Worm (Caenorhabditis elegans) whole organism, L1 larva: ENCODE results near the gene vab-7.

Experiments
- C16A3.4 ChIP-seq: fragments of 150-350 bp; optimal IDR thresholded peaks from 2 replicates; lab custom pipeline; 2014; ENCODE audit warnings: missing biosample characterization, missing genetic modification characterization
- Y116A8C.19 ChIP-seq: sonication (generic microtip); optimal IDR thresholded peaks from 2 replicates; lab custom pipeline; 2016; ENCODE audit warnings: missing compliant biosample characterization, missing genetic modification characterization, borderline replicate concordance
- blmp-1 ChIP-seq: fragments of 150-350 bp; optimal IDR thresholded peaks from 2 replicates; lab custom pipeline; 2014; ENCODE audit warnings: missing biosample characterization, missing genetic modification characterization
- ces-1 ChIP-seq: fragments of 150-350 bp; optimal IDR thresholded peaks from 2 replicates; lab custom pipeline; 2014; ENCODE audit warnings: missing biosample characterization, missing genetic modification reagents, missing genetic modification characterization
- dpl-1 ChIP-seq, 3 experiments: fragments of 150-350 bp in 2 of 3; sonication (generic microtip) in 1 of 3; optimal IDR thresholded peaks; 2 replicates each; lab custom pipeline; 2014 to 2017; ENCODE audit warnings: missing biosample characterization in 3 of 3, missing genetic modification characterization in 3 of 3, missing genetic modification reagents in 3 of 3
- efl-1 ChIP-seq, 4 experiments: fragments of 150-350 bp; optimal IDR thresholded peaks in 3 of 4; peaks in 1 of 4; 1 replicate in 1 of 4; 2 replicates in 3 of 4; lab custom pipeline; 2014; ENCODE audit warnings: missing biosample characterization in 2 of 4, missing genetic modification characterization in 2 of 4, missing genetic modification reagents in 2 of 4
- elt-2 ChIP-seq: sonication (generic microtip); optimal IDR thresholded peaks from 2 replicates; lab custom pipeline; 2016; ENCODE audit warnings: missing genetic modification characterization, mild to moderate bottlenecking, inconsistent platforms, missing compliant biosample characterization, missing genetic modification reagents
- elt-3 ChIP-seq, 6 experiments: fragments of 150-350 bp in 1 of 6; sonication (generic microtip); optimal IDR thresholded peaks; 2 replicates each; lab custom pipeline; 2017 to 2018; ENCODE audit warnings: missing biosample characterization in 6 of 6, missing genetic modification characterization in 6 of 6, inconsistent platforms in 1 of 6
- fkh-4 ChIP-seq: sonication (generic microtip); optimal IDR thresholded peaks from 2 replicates; lab custom pipeline; 2016; ENCODE audit warnings: missing compliant biosample characterization, missing genetic modification characterization, borderline replicate concordance
- fkh-8 ChIP-seq: sonication (generic microtip); optimal IDR thresholded peaks from 2 replicates; lab custom pipeline; 2016; ENCODE audit warnings: mild to moderate bottlenecking, missing genetic modification characterization, missing compliant biosample characterization
- grh-1 ChIP-seq: fragments of 200-800 bp; sonication (Bioruptor generic); IDR thresholded peaks from 2 replicates; pipeline ENCODE4 v1.3.6; 2022; ENCODE audit warnings: missing genetic modification reagents, missing genetic modification characterization, missing compliant biosample characterization
- hpl-2 ChIP-seq: fragments of 150-350 bp; optimal IDR thresholded peaks from 2 replicates; lab custom pipeline; 2014; ENCODE audit warnings: missing biosample characterization, missing genetic modification reagents, missing genetic modification characterization
- jun-1 ChIP-seq: fragments of 150-350 bp; optimal IDR thresholded peaks from 2 replicates; lab custom pipeline; 2014; ENCODE audit warnings: missing biosample characterization, missing genetic modification reagents, missing genetic modification characterization
- lin-14 ChIP-seq: fragments of 200-800 bp; sonication (Bioruptor generic); optimal IDR thresholded peaks from 2 replicates; lab custom pipeline; 2018; ENCODE audit warnings: mild to moderate bottlenecking, missing genetic modification characterization, moderate library complexity, missing compliant biosample characterization
- lin-15B ChIP-seq: fragments of 150-350 bp; sonication (generic microtip); optimal IDR thresholded peaks from 3 replicates; lab custom pipeline; 2014; ENCODE audit warnings: missing biosample characterization, missing genetic modification characterization
- lin-35 ChIP-seq, 2 experiments: fragments of 150-350 bp; optimal IDR thresholded peaks; 2 replicates each; lab custom pipeline; 2014; ENCODE audit warnings: missing biosample characterization in 2 of 2, missing genetic modification characterization in 2 of 2, missing genetic modification reagents in 2 of 2
- lsy-2 ChIP-seq, 2 experiments: fragments of 150-350 bp; optimal IDR thresholded peaks; 2 replicates each; lab custom pipeline; 2014; ENCODE audit warnings: missing biosample characterization in 2 of 2, missing genetic modification characterization in 2 of 2
- mef-2 ChIP-seq: fragments of 150-350 bp; optimal IDR thresholded peaks from 2 replicates; lab custom pipeline; 2014; ENCODE audit warnings: missing biosample characterization, missing genetic modification characterization
- mep-1 ChIP-seq: fragments of 150-350 bp; optimal IDR thresholded peaks from 2 replicates; lab custom pipeline; 2014; ENCODE audit warnings: missing biosample characterization, missing genetic modification characterization
- nhr-11 ChIP-seq: fragments of 150-350 bp; optimal IDR thresholded peaks from 2 replicates; lab custom pipeline; 2014; ENCODE audit warnings: missing biosample characterization, missing genetic modification characterization
- nhr-28 ChIP-seq: fragments of 150-350 bp; optimal IDR thresholded peaks from 2 replicates; lab custom pipeline; 2014; ENCODE audit warnings: missing biosample characterization, missing genetic modification characterization
- nhr-77 ChIP-seq: fragments of 150-350 bp; optimal IDR thresholded peaks from 2 replicates; lab custom pipeline; 2014; ENCODE audit warnings: missing biosample characterization, missing genetic modification characterization
- nhr-84 ChIP-seq: sonication (generic microtip); optimal IDR thresholded peaks from 2 replicates; lab custom pipeline; 2017; ENCODE audit warnings: missing biosample characterization, missing genetic modification characterization
- nhr-85 ChIP-seq: sonication (generic microtip); peaks from one replicate; lab custom pipeline; 2016; ENCODE audit warnings: missing genetic modification characterization, inconsistent platforms, missing compliant biosample characterization
- skn-1 ChIP-seq: fragments of 150-350 bp; optimal IDR thresholded peaks from 2 replicates; lab custom pipeline; 2014; ENCODE audit warnings: missing biosample characterization, missing genetic modification characterization
- sup-37 ChIP-seq: fragments of 200-800 bp; sonication (Bioruptor generic); optimal IDR thresholded peaks from 2 replicates; lab custom pipeline; 2018; ENCODE audit warnings: mild to moderate bottlenecking, missing genetic modification characterization, missing compliant biosample characterization
- unc-30 ChIP-seq: sonication (generic microtip); optimal IDR thresholded peaks from 2 replicates; lab custom pipeline; 2017; ENCODE audit warnings: missing biosample characterization, missing genetic modification characterization
- unc-62 ChIP-seq: fragments of 150-350 bp; optimal IDR thresholded peaks from 2 replicates; lab custom pipeline; 2014; ENCODE audit warnings: missing biosample characterization, missing genetic modification reagents, missing genetic modification characterization
- unc-98 ChIP-seq: fragments of 200-800 bp; sonication (Bioruptor generic); IDR thresholded peaks from 2 replicates; pipeline ENCODE4 v1.3.6; 2022; ENCODE audit warnings: missing genetic modification characterization, missing compliant biosample characterization
- zip-4 ChIP-seq: fragments of 200-800 bp; sonication (Bioruptor generic); optimal IDR thresholded peaks from 2 replicates; lab custom pipeline; 2018; ENCODE audit warnings: mild to moderate bottlenecking, missing genetic modification characterization, moderate library complexity, missing compliant biosample characterization

Gene vab-7

DNA sequence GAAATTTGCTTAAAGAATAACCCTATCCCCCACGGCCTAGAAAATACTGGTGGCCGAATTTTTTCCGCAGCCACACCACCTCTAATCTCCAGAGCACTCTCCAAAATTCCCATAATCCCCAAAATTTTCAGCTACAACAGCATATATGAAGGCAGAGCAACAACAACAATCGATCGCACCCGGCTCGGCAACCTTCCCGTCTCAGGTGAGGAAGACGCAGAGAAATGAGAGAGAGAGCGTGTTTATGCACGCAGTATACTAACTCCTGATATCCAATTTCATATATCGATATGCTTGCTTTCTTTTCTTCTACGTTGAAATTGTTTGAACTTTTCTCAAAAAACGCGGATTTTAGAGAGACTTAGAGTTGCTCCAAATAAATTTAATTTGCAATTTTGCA is 13.8 kb upstream of the vab-7 start (continued):
- no peak for TF ChIP-seq nhr-85 (tag; lab: Kevin White, UChicago)
- TF ChIP-seq fkh-8 (tag; lab: Kevin White, UChicago): peak; percentile 73

DNA sequence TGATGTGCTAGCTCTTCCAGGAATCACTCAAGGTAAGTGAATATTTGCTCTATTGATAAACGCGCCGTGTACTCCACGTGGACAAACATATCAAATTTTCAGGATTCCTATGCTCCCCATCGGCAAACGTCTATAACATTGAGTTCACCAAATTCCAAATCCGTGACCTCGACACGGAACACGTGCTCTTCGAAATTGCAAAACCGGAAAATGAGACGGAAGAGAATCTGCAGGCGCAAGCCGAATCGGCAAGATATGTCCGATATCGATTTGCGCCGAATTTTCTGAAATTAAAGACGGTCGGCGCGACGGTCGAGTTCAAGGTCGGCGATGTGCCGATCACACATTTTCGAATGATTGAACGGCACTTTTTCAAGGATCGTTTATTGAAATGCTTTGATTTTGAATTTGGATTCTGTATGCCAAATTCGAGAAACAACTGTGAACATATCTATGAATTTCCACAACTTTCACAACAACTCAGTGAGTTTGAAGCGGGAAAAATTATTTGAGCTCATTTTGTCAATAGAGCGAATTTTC is 12.4 kb upstream of the vab-7 start:
- TF ChIP-seq zip-4 (GFP tag; lab: Kevin White, UChicago): no peak
- no peak for TF ChIP-seq hpl-2 (GFP tag; lab: Kevin White, UChicago)
- TF ChIP-seq unc-30 (tag; lab: Kevin White, UChicago): no peak
- peak in 1 of 2 experiments; percentile 27 for TF ChIP-seq lin-35 (GFP tag; optimal IDR thresholded peaks at IDR 0.05; lab: Kevin White, UChicago)
- TF ChIP-seq efl-1 (optimal IDR thresholded peaks at IDR 0.05; lab: Kevin White, UChicago): no peak
- TF ChIP-seq efl-1 (GFP tag; optimal IDR thresholded peaks at IDR 0.05 in 1 of 2; lab: Kevin White, UChicago): peak; percentile 40 to 97
- TF ChIP-seq jun-1: no peak
- peak in 2 of 3 experiments; percentile 27 to 62 for TF ChIP-seq dpl-1 (GFP tag; optimal IDR thresholded peaks at IDR 0.05; lab: Kevin White, UChicago)
- TF ChIP-seq skn-1 (tag; lab: Kevin White, UChicago): no peak
- no peak for TF ChIP-seq elt-3 (tag; optimal IDR thresholded peaks at IDR 0.05; lab: Kevin White, UChicago)
- TF ChIP-seq, all 84 proteins: peak for 3

DNA sequence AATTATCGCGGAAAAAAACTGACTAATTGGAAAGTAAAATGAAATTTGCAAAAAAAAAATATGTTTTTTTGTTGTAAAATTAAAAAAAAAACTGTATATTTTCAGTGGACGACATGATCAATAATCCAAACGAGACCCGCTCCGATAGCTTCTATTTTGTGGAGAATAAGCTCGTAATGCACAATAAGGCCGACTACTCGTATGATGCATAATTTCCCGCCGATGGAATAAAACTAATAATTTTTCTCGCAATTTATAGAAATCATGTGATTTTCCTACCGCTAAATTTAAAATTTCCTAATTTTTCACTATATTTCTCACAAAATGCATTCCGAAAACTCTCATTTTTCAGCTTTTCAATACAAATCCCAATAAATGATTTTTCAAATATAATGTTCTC is 11.6 kb upstream of the vab-7 start:
- TF ChIP-seq dpl-1 (GFP tag; optimal IDR thresholded peaks at IDR 0.05; lab: Kevin White, UChicago) (peak in 1 of 3 experiments; percentile 39), efl-1 (optimal IDR thresholded peaks at IDR 0.05; lab: Kevin White, UChicago) (no peak), efl-1 (GFP tag; optimal IDR thresholded peaks at IDR 0.05 in 1 of 2; lab: Kevin White, UChicago) (peak in 1 of 2 experiments; percentile 68), sup-37 (GFP tag; lab: Kevin White, UChicago) (no peak)
- TF ChIP-seq, all 84 proteins: peak for 2

DNA sequence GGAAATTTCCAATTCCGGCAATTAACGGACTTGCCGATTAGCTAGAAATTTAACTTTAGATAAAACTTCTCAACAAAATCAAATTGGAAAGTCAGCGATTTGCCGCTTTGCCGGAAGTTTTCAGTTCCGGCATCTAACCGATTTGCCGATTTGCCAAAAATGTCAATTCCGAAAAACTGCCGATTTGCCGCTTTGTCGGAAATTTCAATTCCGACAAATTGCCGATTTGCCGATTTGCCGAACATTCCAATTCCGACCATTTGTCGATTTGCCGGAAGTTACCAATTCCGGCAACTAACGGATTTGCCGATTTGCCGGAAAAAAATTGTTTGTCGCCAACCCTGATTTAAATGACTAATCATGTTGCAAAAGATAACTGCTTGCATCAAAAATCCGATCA is 11.0 kb upstream of the vab-7 start:
- TF ChIP-seq unc-98 (GFP tag; lab: Robert Waterston, UW) (no peak), efl-1 (optimal IDR thresholded peaks at IDR 0.05; lab: Kevin White, UChicago) (no peak), efl-1 (GFP tag; optimal IDR thresholded peaks at IDR 0.05 in 1 of 2; lab: Kevin White, UChicago) (peak in 1 of 2 experiments; percentile 94), Y116A8C.19 (tag; lab: Kevin White, UChicago) (no peak)

DNA sequence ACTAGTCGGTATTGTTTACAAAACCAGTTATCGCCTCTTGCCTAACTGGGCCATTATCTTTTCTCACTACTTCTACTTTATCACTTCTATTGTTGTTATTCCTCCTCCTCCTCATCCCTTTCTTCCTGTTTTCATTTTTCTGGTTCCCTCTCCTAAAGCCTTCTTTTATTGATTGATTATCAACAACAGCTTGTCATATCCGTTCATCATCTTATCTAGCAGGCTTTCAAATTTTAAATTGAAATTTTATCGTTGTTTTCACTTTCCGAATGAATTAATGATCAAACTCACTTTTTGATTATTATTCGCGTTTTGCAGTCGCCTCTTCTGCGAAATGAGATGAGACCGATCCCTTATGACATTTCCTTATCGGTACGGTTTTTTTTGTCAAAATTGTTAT is 9.0 kb upstream of the vab-7 start, which contains the start of gene cut-6:
Gene cut-6, plus strand, starts transcription at position 301 of the 400 bp plus-strand sequence.
- no peak for TF ChIP-seq nhr-84
- TF ChIP-seq blmp-1 (tag; lab: Kevin White, UChicago): peak; percentile 57

DNA sequence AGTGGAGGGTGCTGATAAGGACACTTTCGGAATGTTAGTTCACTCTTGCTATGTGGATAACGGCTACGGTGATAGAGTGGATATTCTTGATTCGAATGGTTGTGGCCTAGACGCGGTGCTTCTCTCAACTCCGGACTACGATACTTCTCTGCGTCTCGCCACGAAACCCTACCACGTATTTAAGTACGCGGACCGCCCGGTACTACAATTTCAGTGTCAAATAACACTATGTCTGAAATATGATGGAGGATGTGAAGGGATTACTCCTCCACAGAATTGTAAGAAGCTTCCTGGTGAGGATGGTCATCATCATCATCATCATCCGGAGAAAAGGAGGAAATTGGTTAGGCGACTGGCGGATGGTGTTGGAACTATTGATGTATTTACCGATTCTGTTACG is 5.2 kb upstream of the vab-7 start:
- no peak for TF ChIP-seq ces-1 (GFP tag; lab: Kevin White, UChicago)
- TF ChIP-seq jun-1: no peak
- TF ChIP-seq lsy-2 (tag; optimal IDR thresholded peaks at IDR 0.05; lab: Kevin White, UChicago): no peak
- no peak for TF ChIP-seq unc-62 (GFP tag; lab: Kevin White, UChicago)
- TF ChIP-seq zip-4 (GFP tag; lab: Kevin White, UChicago): no peak
- TF ChIP-seq grh-1: no peak
- no peak for TF ChIP-seq lin-14 (GFP tag; lab: Kevin White, UChicago)
- TF ChIP-seq elt-2 (tag; lab: Kevin White, UChicago): no peak
- TF ChIP-seq nhr-11: no peak
- TF ChIP-seq nhr-28: no peak
- TF ChIP-seq mef-2: no peak
- no peak for TF ChIP-seq nhr-77 (tag; lab: Kevin White, UChicago)
- no peak for TF ChIP-seq fkh-4 (tag; lab: Kevin White, UChicago)
- TF ChIP-seq C16A3.4 (tag; lab: Kevin White, UChicago): no peak
- TF ChIP-seq, all 84 proteins: peak for 0

DNA sequence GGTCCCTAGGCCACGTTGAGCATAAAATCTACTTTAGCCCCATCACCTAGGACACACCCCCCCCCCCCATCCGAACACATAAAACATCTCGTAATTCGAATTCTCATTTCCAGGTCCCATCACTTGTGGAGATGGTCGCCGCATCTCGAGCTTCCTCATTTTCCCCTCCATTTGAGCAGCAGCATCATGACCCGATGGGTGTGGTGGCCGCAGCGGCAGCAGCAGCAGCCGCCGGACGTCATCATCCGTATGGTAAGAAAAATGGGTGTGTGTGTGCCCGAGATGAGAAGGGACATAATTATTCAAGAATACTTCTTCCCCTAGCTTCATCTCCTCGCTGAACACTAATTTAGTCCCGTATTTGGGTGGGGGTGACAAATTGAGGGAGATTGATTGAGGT is 1.3 kb downstream of the vab-7 start:
- TF ChIP-seq nhr-77 (tag; lab: Kevin White, UChicago) (no peak), lin-15B (tag; lab: Kevin White, UChicago) (no peak), mep-1 (no peak), efl-1 (optimal IDR thresholded peaks at IDR 0.05; lab: Kevin White, UChicago) (no peak), efl-1 (GFP tag; optimal IDR thresholded peaks at IDR 0.05 in 1 of 2; lab: Kevin White, UChicago) (peak in 1 of 2 experiments; percentile 87)
